Worm (Caenorhabditis elegans) whole organism, mixed stage, embryonic: ENCODE data around the gene ZK1073.1.

Source experiments
- ceh-39 ChIP-seq: fragments of 150-350 bp; optimal IDR thresholded peaks from 2 replicates; lab custom pipeline; 2014; ENCODE audit warnings: missing biosample characterization, missing genetic modification characterization
- nhr-28 ChIP-seq: fragments of 150-350 bp; optimal IDR thresholded peaks from 2 replicates; lab custom pipeline; 2014; ENCODE audit warnings: missing biosample characterization, missing genetic modification characterization

- TF ChIP-seq ceh-39 = no peak
- TF ChIP-seq nhr-28 (tag; lab: Kevin White, UChicago) = no peak
Observed at ce11 chrX:16153744-16154143, 25.1 kb upstream of the ZK1073.1 start.
